Worm (Caenorhabditis elegans) whole organism, late embryonic: ENCODE data around the gene srd-51.

Experiments used
- C08G9.2 ChIP-seq: sonication (generic microtip); optimal IDR thresholded peaks from 2 replicates; lab custom pipeline; 2016; ENCODE audit warnings: mild to moderate bottlenecking, missing genetic modification characterization, moderate library complexity, missing compliant biosample characterization
- F13H6.1 ChIP-seq: sonication (generic microtip); optimal IDR thresholded peaks from 2 replicates; lab custom pipeline; 2016; ENCODE audit warnings: missing genetic modification characterization, missing compliant biosample characterization
- Y22D7AL.16 ChIP-seq: sonication (generic microtip); optimal IDR thresholded peaks from 2 replicates; lab custom pipeline; 2016; ENCODE audit warnings: missing genetic modification characterization, missing compliant biosample characterization
- ahr-1 ChIP-seq: sonication (generic microtip); optimal IDR thresholded peaks from 2 replicates; lab custom pipeline; 2016; ENCODE audit warnings: missing genetic modification characterization, missing compliant biosample characterization
- ceh-18 ChIP-seq: sonication (generic microtip); optimal IDR thresholded peaks from 2 replicates; lab custom pipeline; 2016; ENCODE audit warnings: missing genetic modification characterization, missing compliant biosample characterization
- ceh-19 ChIP-seq: fragments of 200-800 bp; sonication (Bioruptor generic); optimal IDR thresholded peaks from 2 replicates; lab custom pipeline; 2018; ENCODE audit warnings: mild to moderate bottlenecking, missing genetic modification characterization, missing compliant biosample characterization
- ceh-24 ChIP-seq: sonication (generic microtip); optimal IDR thresholded peaks from 2 replicates; lab custom pipeline; 2016; ENCODE audit warnings: mild to moderate bottlenecking, missing genetic modification characterization, missing compliant biosample characterization
- ceh-30 ChIP-seq: fragments of 150-350 bp; optimal IDR thresholded peaks from 2 replicates; lab custom pipeline; 2014; ENCODE audit warnings: missing biosample characterization, missing genetic modification characterization
- ceh-34 ChIP-seq: sonication (generic microtip); optimal IDR thresholded peaks from 2 replicates; lab custom pipeline; 2016; ENCODE audit warnings: mild to moderate bottlenecking, missing genetic modification characterization, missing compliant biosample characterization
- ceh-45 ChIP-seq: fragments of 200-800 bp; sonication (Bioruptor generic); IDR thresholded peaks from 2 replicates; pipeline ENCODE4 v1.3.6; 2022; ENCODE audit warnings: missing genetic modification reagents, missing genetic modification characterization, missing compliant biosample characterization
- ceh-48 ChIP-seq: sonication (generic microtip); optimal IDR thresholded peaks from 2 replicates; lab custom pipeline; 2016; ENCODE audit warnings: missing genetic modification characterization, inconsistent platforms, missing compliant biosample characterization
- che-1 ChIP-seq: sonication (generic microtip); optimal IDR thresholded peaks from 2 replicates; lab custom pipeline; 2016; ENCODE audit warnings: mild to moderate bottlenecking, missing genetic modification characterization, missing compliant biosample characterization
- dmd-4 ChIP-seq: sonication (generic microtip); optimal IDR thresholded peaks from 2 replicates; lab custom pipeline; 2016; ENCODE audit warnings: borderline replicate concordance, missing genetic modification characterization, missing compliant biosample characterization
- dve-1 ChIP-seq: sonication (generic microtip); optimal IDR thresholded peaks from 2 replicates; lab custom pipeline; 2017; ENCODE audit warnings: antibody characterized with exemption, mild to moderate bottlenecking, missing genetic modification characterization, missing compliant biosample characterization
- ets-4 ChIP-seq: sonication (generic microtip); optimal IDR thresholded peaks from 2 replicates; lab custom pipeline; 2016; ENCODE audit warnings: missing genetic modification characterization, missing compliant biosample characterization
- eyg-1 ChIP-seq: sonication (generic microtip); optimal IDR thresholded peaks from 2 replicates; lab custom pipeline; 2016; ENCODE audit warnings: missing genotype, missing genetic modification characterization, missing compliant biosample characterization
- fax-1 ChIP-seq: sonication (generic microtip); optimal IDR thresholded peaks from 2 replicates; lab custom pipeline; 2016; ENCODE audit warnings: missing genotype, missing genetic modification characterization, missing compliant biosample characterization
- fkh-6 ChIP-seq: sonication (generic microtip); optimal IDR thresholded peaks from 2 replicates; lab custom pipeline; 2016; ENCODE audit warnings: missing genetic modification characterization, missing compliant biosample characterization
- hlh-13 ChIP-seq: fragments of 200-800 bp; sonication (Bioruptor generic); optimal IDR thresholded peaks from 2 replicates; lab custom pipeline; 2018; ENCODE audit warnings: mild to moderate bottlenecking, missing genetic modification characterization, missing compliant biosample characterization
- hlh-15 ChIP-seq: sonication (generic microtip); optimal IDR thresholded peaks from 2 replicates; lab custom pipeline; 2016; ENCODE audit warnings: missing genetic modification characterization, missing compliant biosample characterization
- hlh-6 ChIP-seq: sonication (generic microtip); optimal IDR thresholded peaks from 2 replicates; lab custom pipeline; 2016; ENCODE audit warnings: missing genotype, missing genetic modification characterization, missing compliant biosample characterization
- hlh-8 ChIP-seq: sonication (generic microtip); optimal IDR thresholded peaks from 2 replicates; lab custom pipeline; 2016; ENCODE audit warnings: missing genotype, missing genetic modification characterization, missing compliant biosample characterization
- lim-6 ChIP-seq: sonication (generic microtip); optimal IDR thresholded peaks from 2 replicates; lab custom pipeline; 2016; ENCODE audit warnings: missing genetic modification characterization, missing compliant biosample characterization
- lin-11 ChIP-seq: fragments of 200-800 bp; sonication (Bioruptor generic); optimal IDR thresholded peaks from 2 replicates; lab custom pipeline; 2018; ENCODE audit warnings: mild to moderate bottlenecking, missing genetic modification characterization, missing compliant biosample characterization
- nfya-1 ChIP-seq: sonication (generic microtip); optimal IDR thresholded peaks from 2 replicates; lab custom pipeline; 2017; ENCODE audit warnings: missing genetic modification characterization, mild to moderate bottlenecking, missing compliant biosample characterization, antibody characterized with exemption, moderate library complexity
- nhr-11 ChIP-seq: fragments of 150-350 bp; optimal IDR thresholded peaks from 2 replicates; lab custom pipeline; 2014; ENCODE audit warnings: missing biosample characterization, missing genetic modification characterization
- npax-4 ChIP-seq: sonication (generic microtip); optimal IDR thresholded peaks from 2 replicates; lab custom pipeline; 2016; ENCODE audit warnings: missing genetic modification characterization, missing compliant biosample characterization
- odd-2 ChIP-seq: sonication (generic microtip); optimal IDR thresholded peaks from 2 replicates; lab custom pipeline; 2017; ENCODE audit warnings: antibody characterized with exemption, mild to moderate bottlenecking, missing genetic modification characterization, missing compliant biosample characterization
- pat-9 ChIP-seq: fragments of 200-800 bp; sonication (Bioruptor generic); optimal IDR thresholded peaks from 2 replicates; lab custom pipeline; 2018; ENCODE audit warnings: mild to moderate bottlenecking, missing genetic modification characterization, moderate library complexity, missing compliant biosample characterization
- pha-4 ChIP-seq: fragments of 150-350 bp; optimal IDR thresholded peaks from 2 replicates; lab custom pipeline; 2018; ENCODE audit warnings: missing biosample characterization, missing genetic modification reagents, missing genetic modification characterization
- pros-1 ChIP-seq: fragments of 150-350 bp; optimal IDR thresholded peaks from 2 replicates; lab custom pipeline; 2014; ENCODE audit warnings: missing biosample characterization, missing genetic modification reagents, missing genetic modification characterization
- ref-2 ChIP-seq: sonication (generic microtip); optimal IDR thresholded peaks from 2 replicates; lab custom pipeline; 2016; ENCODE audit warnings: missing genetic modification characterization, missing compliant biosample characterization
- rnt-1 ChIP-seq: sonication (generic microtip); optimal IDR thresholded peaks from 2 replicates; lab custom pipeline; 2016; ENCODE audit warnings: missing genetic modification characterization, missing compliant biosample characterization
- sdc-2 ChIP-seq: sonication (generic microtip); optimal IDR thresholded peaks from 2 replicates; lab custom pipeline; 2016; ENCODE audit warnings: missing genotype, missing genetic modification characterization, missing compliant biosample characterization
- tbx-7 ChIP-seq: sonication (generic microtip); optimal IDR thresholded peaks from 2 replicates; lab custom pipeline; 2016; ENCODE audit warnings: missing genotype, missing genetic modification characterization, missing compliant biosample characterization
- ttx-3 ChIP-seq: sonication (generic microtip); optimal IDR thresholded peaks from 2 replicates; lab custom pipeline; 2016; ENCODE audit warnings: missing genetic modification reagents, missing genetic modification characterization, missing compliant biosample characterization
- unc-3 ChIP-seq, 2 experiments: fragments of 200-800 bp in 1 of 2; sonication (Bioruptor generic) in 1 of 2; sonication (generic microtip) in 1 of 2; conservative IDR thresholded peaks in 1 of 2; optimal IDR thresholded peaks in 1 of 2; 2 replicates each; pipeline versions ENCODE4 v1.3.6 to Lab custom; 2016 to 2022; ENCODE audit warnings: missing compliant biosample characterization in 2 of 2, missing genetic modification characterization in 2 of 2, missing genetic modification reagents in 1 of 2
- unc-42 ChIP-seq: sonication (generic microtip); optimal IDR thresholded peaks from 2 replicates; lab custom pipeline; 2016; ENCODE audit warnings: missing genotype, missing genetic modification characterization, missing compliant biosample characterization
- unc-86 ChIP-seq: sonication (generic microtip); optimal IDR thresholded peaks from 2 replicates; lab custom pipeline; 2016; ENCODE audit warnings: missing genetic modification characterization, missing compliant biosample characterization
- zip-5 ChIP-seq: sonication (generic microtip); optimal IDR thresholded peaks from 2 replicates; lab custom pipeline; 2016; ENCODE audit warnings: missing genetic modification characterization, missing compliant biosample characterization

The srd-51 gene

DNA sequence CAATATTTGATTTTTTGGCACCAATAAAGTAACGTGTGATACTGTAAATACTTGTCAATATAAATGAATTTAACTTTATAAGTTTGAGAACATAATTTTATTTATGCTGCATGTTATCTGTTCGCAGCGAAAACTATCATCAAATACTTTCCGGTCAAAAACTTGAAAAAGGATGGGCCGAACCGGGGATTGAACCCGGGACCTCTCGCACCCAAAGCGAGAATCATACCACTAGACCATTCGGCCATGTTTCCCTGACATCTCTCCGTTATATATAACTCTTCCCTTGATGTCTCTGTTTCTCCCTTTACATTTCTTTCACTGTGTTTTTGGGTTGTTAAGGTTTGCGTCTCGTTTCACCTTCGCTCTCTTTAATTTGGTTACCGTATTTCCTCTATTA is 27.1 kb upstream of the srd-51 start (continued):
- TF ChIP-seq nhr-11 (no peak), ceh-45 (GFP tag; lab: Robert Waterston, UW) (peak; percentile 60; the same call in 1 of the 2 replicates), ets-4 (tag; lab: Kevin White, UChicago) (no peak), pat-9 (tag; lab: Kevin White, UChicago) (peak; percentile 64), zip-5 (tag; lab: Kevin White, UChicago) (peak; percentile 30), hlh-13 (GFP tag; lab: Kevin White, UChicago) (peak; percentile 42), ceh-24 (tag; lab: Kevin White, UChicago) (peak; percentile 55), ref-2 (tag; lab: Kevin White, UChicago) (peak; percentile 74), ceh-19 (GFP tag; lab: Kevin White, UChicago) (peak; percentile 72), dve-1 (tag; lab: Kevin White, UChicago) (peak; percentile 24), unc-42 (peak; percentile 24), unc-86 (tag; lab: Kevin White, UChicago) (peak; percentile 72), unc-3 (GFP tag; conservative IDR thresholded peaks at IDR 0.05; lab: Robert Waterston, UW) (peak; percentile 67), unc-3 (tag; optimal IDR thresholded peaks at IDR 0.05; lab: Kevin White, UChicago) (peak; percentile 71), lim-6 (no peak), odd-2 (tag; lab: Kevin White, UChicago) (peak; percentile 56), che-1 (tag; lab: Kevin White, UChicago) (peak; percentile 76), lin-11 (tag; lab: Kevin White, UChicago) (peak; percentile 64), ahr-1 (tag; lab: Kevin White, UChicago) (peak; percentile 54), C08G9.2 (tag; lab: Kevin White, UChicago) (peak; percentile 67), ttx-3 (tag; lab: Kevin White, UChicago) (peak; percentile 68), rnt-1 (tag; lab: Kevin White, UChicago) (peak; percentile 57), eyg-1 (peak; percentile 44), F13H6.1 (tag; lab: Kevin White, UChicago) (peak; percentile 52), nfya-1 (tag; lab: Kevin White, UChicago) (peak; percentile 63), tbx-7 (tag; lab: Kevin White, UChicago) (peak; percentile 4), dmd-4 (tag; lab: Kevin White, UChicago) (no peak), hlh-15 (tag; lab: Kevin White, UChicago) (peak; percentile 46), ceh-30 (peak; percentile 4), ceh-34 (tag; lab: Kevin White, UChicago) (peak; percentile 23), npax-4 (tag; lab: Kevin White, UChicago) (peak; percentile 67), ceh-48 (tag; lab: Kevin White, UChicago) (peak; percentile 48), fkh-6 (tag; lab: Kevin White, UChicago) (peak; percentile 77)

DNA sequence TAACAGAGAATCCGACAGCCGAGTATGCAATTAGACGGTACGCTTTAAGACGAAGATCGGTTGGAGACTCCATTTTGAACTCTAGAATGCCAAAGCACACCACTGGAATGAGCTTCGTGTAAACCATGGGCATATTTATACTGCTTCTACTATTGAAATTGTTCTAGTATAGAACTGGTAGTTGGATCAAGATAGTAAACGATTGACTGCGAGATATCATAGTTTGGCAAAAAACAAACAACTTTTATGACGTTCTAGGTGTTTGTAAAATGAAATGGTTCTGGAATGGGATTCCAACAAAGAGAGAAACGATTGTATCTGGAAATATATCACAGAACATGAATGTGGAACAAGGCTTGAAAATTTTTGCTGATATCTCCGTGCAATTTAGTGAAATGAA is 26.3 kb upstream of the srd-51 start, which contains the start of gene col-185:
TSS of gene col-185 (minus strand) at position 101 of the 400 bp plus-strand sequence.
- no peak for TF ChIP-seq tbx-7 (tag; lab: Kevin White, UChicago)

DNA sequence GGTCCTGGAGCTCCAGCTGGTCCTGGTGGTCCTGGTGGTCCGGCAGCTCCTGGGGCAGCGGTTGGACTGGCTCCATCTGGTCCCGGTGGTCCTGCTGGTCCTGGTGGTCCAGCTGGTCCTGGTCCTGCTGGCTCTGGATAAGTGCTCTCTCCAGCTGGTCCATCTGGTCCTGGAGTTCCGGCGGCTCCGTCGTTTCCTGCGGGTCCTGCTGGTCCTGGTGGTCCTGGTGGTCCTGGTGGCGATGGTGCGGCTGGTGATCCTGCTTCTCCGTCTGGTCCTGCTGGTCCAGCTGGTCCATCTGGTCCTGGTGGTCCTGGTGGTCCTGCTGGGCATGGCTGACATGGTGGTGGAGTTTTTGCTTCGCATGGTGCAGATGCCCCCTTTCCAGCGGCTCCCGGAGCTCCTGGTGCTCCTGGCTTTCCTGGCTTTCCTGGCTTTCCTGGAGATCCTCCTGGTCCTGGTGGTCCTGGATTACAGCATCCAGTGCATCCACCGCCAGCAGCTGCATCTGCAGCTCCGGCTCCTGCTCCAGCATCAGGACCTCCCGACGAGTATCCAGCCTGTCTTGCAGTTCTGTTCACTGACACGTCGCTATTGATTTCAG is 25.6 kb upstream of the srd-51 start:
- TF ChIP-seq pros-1 (tag; lab: Kevin White, UChicago), result no peak
- peak; percentile 36 for TF ChIP-seq hlh-6

DNA sequence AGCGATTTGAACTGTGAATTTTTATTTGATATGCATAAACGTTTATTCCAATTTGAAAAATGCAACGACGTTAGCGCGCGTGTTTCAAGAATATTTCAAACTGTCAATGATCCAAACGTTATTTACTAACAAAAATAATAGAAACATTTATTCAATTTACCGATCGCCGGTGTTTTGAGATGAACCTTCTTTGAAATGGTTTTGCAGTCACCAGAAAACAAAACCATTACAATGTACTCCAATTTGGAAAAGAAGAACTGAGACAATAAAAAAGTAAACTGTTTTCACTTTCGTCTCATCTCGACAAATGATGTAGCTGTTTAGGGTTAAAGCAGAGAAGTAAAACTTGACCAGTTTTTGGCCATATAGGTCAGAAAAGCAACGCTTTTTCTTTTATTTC is 22.5 kb upstream of the srd-51 start, which contains the start of gene H06A10.1:
TSS of gene H06A10.1 (plus strand) at position 301 of the 400 bp plus-strand sequence.
- TF ChIP-seq lim-6 (no peak), sdc-2 (no peak), ceh-24 (tag; lab: Kevin White, UChicago) (no peak), ceh-18 (tag; lab: Kevin White, UChicago) (no peak), Y22D7AL.16 (tag; lab: Kevin White, UChicago) (no peak), C08G9.2 (tag; lab: Kevin White, UChicago) (no peak), hlh-13 (GFP tag; lab: Kevin White, UChicago) (no peak), pha-4 (tag; lab: Kevin White, UChicago) (no peak), unc-3 (GFP tag; conservative IDR thresholded peaks at IDR 0.05; lab: Robert Waterston, UW) (no peak), unc-3 (tag; optimal IDR thresholded peaks at IDR 0.05; lab: Kevin White, UChicago) (no peak), fax-1 (tag; lab: Kevin White, UChicago) (no peak), ttx-3 (tag; lab: Kevin White, UChicago) (no peak), hlh-8 (tag; lab: Kevin White, UChicago) (no peak)
